Worm (Caenorhabditis elegans): ENCODE measurements around the gene F10E9.5.

Gene F10E9.5

DNA sequence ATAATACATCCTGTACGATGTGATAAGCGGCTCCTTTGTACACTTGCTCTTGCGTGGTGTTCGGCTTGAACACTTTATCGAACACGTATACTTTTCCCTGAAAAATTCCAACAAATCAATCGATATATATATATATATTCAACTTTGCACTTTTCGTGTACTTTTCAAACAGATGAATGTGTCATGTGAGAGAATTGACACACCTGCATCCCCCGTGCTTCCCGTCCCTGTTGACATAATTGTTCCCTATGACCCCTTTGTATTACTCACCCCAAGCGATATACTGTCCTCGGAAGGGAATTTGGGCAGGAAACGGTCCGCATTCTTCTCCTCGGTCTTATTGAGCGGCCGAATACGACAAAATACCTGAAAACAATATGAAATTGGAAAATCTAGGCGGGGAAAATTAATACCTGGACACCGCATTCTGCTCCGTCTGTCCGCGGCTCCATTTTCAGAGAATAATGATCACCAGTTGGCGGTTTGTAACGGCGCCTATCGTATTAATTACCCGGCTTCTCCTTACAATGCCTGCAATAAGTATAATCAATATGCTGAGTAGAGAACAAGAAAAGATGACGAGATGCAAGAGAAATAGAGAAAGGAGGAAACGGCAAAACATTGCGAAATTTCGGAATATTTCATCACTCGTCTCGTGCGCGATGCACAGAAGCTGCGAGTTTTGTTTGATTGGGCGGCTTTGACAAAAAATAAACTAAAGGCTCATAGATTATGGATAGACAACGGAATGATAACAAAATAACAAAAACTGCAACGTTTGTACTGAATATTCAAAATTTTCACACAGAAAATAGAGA lies 47.5 kb downstream of the F10E9.5 start, which contains the start of gene unc-116:
Gene unc-116 (minus strand): TSS at position 531 of the 818 bp plus-strand sequence.
- TF ChIP-seq madf-9 (GFP tag; conservative IDR thresholded peaks at IDR 0.05) (no peak), nhr-41 (GFP tag; IDR thresholded peaks at IDR 0.05) (no peak), daf-16 (GFP tag; optimal IDR thresholded peaks at IDR 0.05) (no peak), daf-16 (tag; optimal IDR thresholded peaks at IDR 0.05) (no peak), nhr-237 (tag; optimal IDR thresholded peaks at IDR 0.05) (no peak), daf-19 (GFP tag; conservative IDR thresholded peaks at IDR 0.05) (no peak), spr-3 (GFP tag; optimal IDR thresholded peaks at IDR 0.05) (no peak), lin-29 (GFP tag; IDR thresholded peaks at IDR 0.05) (no peak), zfp-2 (tag; optimal IDR thresholded peaks at IDR 0.05) (no peak), duxl-1 (tag; optimal IDR thresholded peaks at IDR 0.05; ENCODE audit: poor library complexity) (no peak), nhr-111 (GFP tag; optimal IDR thresholded peaks at IDR 0.05) (no peak), dve-1 (tag; optimal IDR thresholded peaks at IDR 0.05; ENCODE audit: insufficient read depth) (peak; percentile 55), jun-1 (tag; optimal IDR thresholded peaks at IDR 0.05) (no peak), pha-4 (GFP tag; IDR thresholded peaks at IDR 0.05) (no peak), pha-4 (tag; optimal IDR thresholded peaks at IDR 0.05) (peak; percentile 8), daf-12 (tag; optimal IDR thresholded peaks at IDR 0.05) (no peak), nhr-42 (GFP tag; IDR thresholded peaks at IDR 0.05) (no peak), set-16 (GFP tag; IDR thresholded peaks at IDR 0.05) (0 out of 2 replicates have a peak, but pooled peaks have one; percentile 7), sdz-12 (GFP tag; optimal IDR thresholded peaks at IDR 0.05) (no peak), dmd-9 (GFP tag; IDR thresholded peaks at IDR 0.05) (0 out of 2 replicates have a peak, but pooled peaks have one; percentile 31), hif-1 (tag; optimal IDR thresholded peaks at IDR 0.05) (no peak), snpc-1.2 (GFP tag; IDR thresholded peaks at IDR 0.05) (no peak), nhr-11 (tag; optimal IDR thresholded peaks at IDR 0.05) (peak; percentile 22), spr-1 (tag; optimal IDR thresholded peaks at IDR 0.05) (no peak), unc-39 (tag; optimal IDR thresholded peaks at IDR 0.05) (no peak), mxl-3 (GFP tag; optimal IDR thresholded peaks at IDR 0.05) (no peak), attf-4 (tag; optimal IDR thresholded peaks at IDR 0.05) (no peak), lsy-2 (tag; optimal IDR thresholded peaks at IDR 0.05) (peak; percentile 3 to 72), fkh-10 (GFP tag; optimal IDR thresholded peaks at IDR 0.05) (no peak), nhr-10 (tag; optimal IDR thresholded peaks at IDR 0.05) (no peak), ceh-44 (GFP tag; IDR thresholded peaks at IDR 0.05) (no peak), nhr-25 (tag; optimal IDR thresholded peaks at IDR 0.05; ENCODE audit: borderline replicate concordance, insufficient read depth) (no peak), zip-2 (tag; optimal IDR thresholded peaks at IDR 0.05) (no peak), dmd-8 (GFP tag; IDR thresholded peaks at IDR 0.05) (no peak), fos-1 (tag; optimal IDR thresholded peaks at IDR 0.05) (no peak), ama-1 (optimal IDR thresholded peaks at IDR 0.05) (no peak), ztf-11 (tag; optimal IDR thresholded peaks at IDR 0.05) (no peak), ceh-28 (tag; optimal IDR thresholded peaks at IDR 0.05) (no peak), zag-1 (tag; optimal IDR thresholded peaks at IDR 0.05) (no peak), snpc-4 (tag; optimal IDR thresholded peaks at IDR 0.05) (no peak), ceh-82 (tag; optimal IDR thresholded peaks at IDR 0.05) (no peak), Y105C5A.15 (GFP tag; IDR thresholded peaks at IDR 0.05) (no peak), ZK337.2 (GFP tag; IDR thresholded peaks at IDR 0.05) (no peak), lin-13 (GFP tag; optimal IDR thresholded peaks at IDR 0.05) (no peak), F26F4.8 (GFP tag; conservative IDR thresholded peaks at IDR 0.05) (no peak), egl-27 (tag; optimal IDR thresholded peaks at IDR 0.05) (no peak), F49E8.2 (tag; optimal IDR thresholded peaks at IDR 0.05; ENCODE audit: borderline replicate concordance) (no peak), mes-2 (tag; optimal IDR thresholded peaks at IDR 0.05; ENCODE audit: poor library complexity, severe bottlenecking) (peak; percentile 34), php-3 (GFP tag; IDR thresholded peaks at IDR 0.05) (no peak), unc-62 (GFP tag; optimal IDR thresholded peaks at IDR 0.05 in 1 of 2) (no peak), unc-62 (tag; optimal IDR thresholded peaks at IDR 0.05) (no peak)
